Fruit fly (Drosophila melanogaster): ENCODE measurements around the gene CG6813.
A peak's percentile ranks its signal among the peaks of the same experiment; 100 is the strongest.

The CG6813 gene

dm6 chr3R:11650105-11651039 lies 23.9 kb upstream of the CG6813 start, which contains the start of the genes Csk and Elp1 (continued):
- peak; percentile 57 for TF ChIP-seq NfI (GFP tag; optimal IDR thresholded peaks at IDR 0.05)
- peak; percentile 44 for TF ChIP-seq nom (GFP tag; optimal IDR thresholded peaks at IDR 0.05)
- TF ChIP-seq CG8281 (tag; optimal IDR thresholded peaks at IDR 0.05), result peak; percentile 5
- TF ChIP-seq Hr3 (GFP tag; optimal IDR thresholded peaks at IDR 0.05), result peak; percentile 58
- TF ChIP-seq Hand (GFP tag; optimal IDR thresholded peaks at IDR 0.05), result no peak
- TF ChIP-seq CG12391 (tag; optimal IDR thresholded peaks at IDR 0.05), result peak; percentile 72
- TF ChIP-seq sens (GFP tag), result peak; percentile 86
- TF ChIP-seq Spps (tag; optimal IDR thresholded peaks at IDR 0.05), result peak; percentile 8
- peak; percentile 14 for TF ChIP-seq Myb (GFP tag; optimal IDR thresholded peaks at IDR 0.05)
- TF ChIP-seq Sox102F (GFP tag; optimal IDR thresholded peaks at IDR 0.05), result peak; percentile 21
- peak; percentile 97 for TF ChIP-seq MESR4 (GFP tag; optimal IDR thresholded peaks at IDR 0.05)
- TF ChIP-seq Eip74EF (GFP tag; optimal IDR thresholded peaks at IDR 0.05), result peak in 1 of 2 experiments; percentile 20
- TF ChIP-seq luna (GFP tag; optimal IDR thresholded peaks at IDR 0.05), result no peak
- no peak for TF ChIP-seq E2f1 (GFP tag; IDR thresholded peaks at IDR 0.05)
- no peak for TF ChIP-seq jumu (GFP tag; optimal IDR thresholded peaks at IDR 0.05)
- TF ChIP-seq CG15011 (GFP tag; optimal IDR thresholded peaks at IDR 0.05), result peak; percentile 26
- TF ChIP-seq gce (GFP tag; IDR thresholded peaks at IDR 0.05), result no peak
- no peak for TF ChIP-seq Kr (GFP tag; optimal IDR thresholded peaks at IDR 0.05)
- no peak for TF ChIP-seq bigmax (GFP tag; optimal IDR thresholded peaks at IDR 0.05)
- no peak for TF ChIP-seq CG4404 (GFP tag; IDR thresholded peaks at IDR 0.05)
- no peak for TF ChIP-seq mld (GFP tag; IDR thresholded peaks at IDR 0.05; ENCODE audit: partially characterized antibody)
- TF ChIP-seq p53 (GFP tag; optimal IDR thresholded peaks at IDR 0.05), result no peak
- TF ChIP-seq CG15269 (tag; optimal IDR thresholded peaks at IDR 0.05), result peak; percentile 44
- peak; percentile 28 for TF ChIP-seq CG18476 (GFP tag; optimal IDR thresholded peaks at IDR 0.05)
- TF ChIP-seq hbn (GFP tag; IDR thresholded peaks at IDR 0.05; ENCODE audit: partially characterized antibody), result no peak
- TF ChIP-seq rib (GFP tag; IDR thresholded peaks at IDR 0.05), result no peak
- no peak for TF ChIP-seq z (GFP tag; IDR thresholded peaks at IDR 0.05)
- peak; percentile 59 for TF ChIP-seq Fer3 (tag; optimal IDR thresholded peaks at IDR 0.05)
- peak; percentile 52 for TF ChIP-seq PHDP (tag; optimal IDR thresholded peaks at IDR 0.05)
- peak in 1 of 2 experiments; percentile 17 for TF ChIP-seq Trl (optimal IDR thresholded peaks at IDR 0.05)
- TF ChIP-seq Trl (GFP tag; optimal IDR thresholded peaks at IDR 0.05), result no peak
- TF ChIP-seq kay (GFP tag; optimal IDR thresholded peaks at IDR 0.05), result peak; percentile 38
- TF ChIP-seq nau (GFP tag; optimal IDR thresholded peaks at IDR 0.05), result no peak
- no peak for TF ChIP-seq Lim3 (GFP tag; IDR thresholded peaks at IDR 0.05)
- TF ChIP-seq CG10543 (GFP tag; optimal IDR thresholded peaks at IDR 0.05), result peak; percentile 64
- TF ChIP-seq Sry-δ (GFP tag; optimal IDR thresholded peaks at IDR 0.05), result peak; percentile 18
- TF ChIP-seq D19A (tag; optimal IDR thresholded peaks at IDR 0.05), result no peak
- TF ChIP-seq HmgD (GFP tag; optimal IDR thresholded peaks at IDR 0.05), result no peak
- TF ChIP-seq fd96Cb (tag; optimal IDR thresholded peaks at IDR 0.05), result peak; percentile 7
- TF ChIP-seq sim (GFP tag; IDR thresholded peaks at IDR 0.05), result no peak
- no peak for TF ChIP-seq ftz-f1 (GFP tag; optimal IDR thresholded peaks at IDR 0.05)
- peak; percentile 51 for TF ChIP-seq CG18262 (tag; optimal IDR thresholded peaks at IDR 0.05)
- peak; percentile 41 for TF ChIP-seq Mad (GFP tag; optimal IDR thresholded peaks at IDR 0.05)
- no peak for TF ChIP-seq CG12219 (GFP tag; optimal IDR thresholded peaks at IDR 0.05)
- no peak for TF ChIP-seq dan (GFP tag; IDR thresholded peaks at IDR 0.05)
- no peak for TF ChIP-seq vnd (GFP tag; IDR thresholded peaks at IDR 0.05; ENCODE audit: partially characterized antibody)
- no peak for TF ChIP-seq usp (GFP tag; optimal IDR thresholded peaks at IDR 0.05)
- TF ChIP-seq tna (GFP tag; IDR thresholded peaks at IDR 0.05; ENCODE audit: partially characterized antibody), result no peak
- TF ChIP-seq CG11247 (GFP tag; IDR thresholded peaks at IDR 0.05), result no peak

Measured in whole organism, embryonic.